Worm (Caenorhabditis elegans) whole organism, L3 larva: ENCODE measurements around the gene ddo-3.
"Not testable (repeated sequence)": the region's sequence is repeated elsewhere in the genome, so short reads cannot be mapped to it uniquely, and the experiment has no call there.

Experiments used
- aly-2 ChIP-seq: fragments of 150-350 bp; optimal IDR thresholded peaks from 2 replicates; lab custom pipeline; 2014; ENCODE audit warnings: missing biosample characterization, missing genetic modification characterization
- ceh-82 ChIP-seq: fragments of 150-350 bp; optimal IDR thresholded peaks from 2 replicates; lab custom pipeline; 2014; ENCODE audit warnings: missing biosample characterization, missing genetic modification characterization
- daf-12 ChIP-seq: fragments of 150-350 bp; optimal IDR thresholded peaks from 2 replicates; lab custom pipeline; 2014; ENCODE audit warnings: missing biosample characterization, missing genetic modification reagents, missing genetic modification characterization
- elt-3 ChIP-seq, 3 experiments: fragments of 150-350 bp in 1 of 3; sonication (generic microtip) in 2 of 3; optimal IDR thresholded peaks; 2 replicates in 2 of 3; 4 replicates in 1 of 3; lab custom pipeline; 2014 to 2017; ENCODE audit warnings: missing biosample characterization in 3 of 3, missing genetic modification characterization in 3 of 3
- hmg-11 ChIP-seq: sonication (generic microtip); optimal IDR thresholded peaks from 2 replicates; lab custom pipeline; 2016; ENCODE audit warnings: missing genetic modification characterization, missing compliant biosample characterization
- lin-15B ChIP-seq: fragments of 150-350 bp; optimal IDR thresholded peaks from 2 replicates; lab custom pipeline; 2014; ENCODE audit warnings: missing biosample characterization, missing genetic modification characterization
- lin-39 ChIP-seq: fragments of 150-350 bp; optimal IDR thresholded peaks from 2 replicates; lab custom pipeline; 2018; ENCODE audit warnings: missing biosample characterization, missing genetic modification reagents, missing genetic modification characterization
- mdl-1 ChIP-seq: fragments of 150-350 bp; optimal IDR thresholded peaks from 2 replicates; lab custom pipeline; 2014; ENCODE audit warnings: missing biosample characterization, missing genetic modification characterization
- nhr-11 ChIP-seq: fragments of 150-350 bp; optimal IDR thresholded peaks from 2 replicates; lab custom pipeline; 2014; ENCODE audit warnings: missing biosample characterization, missing genetic modification characterization
- pqm-1 ChIP-seq: fragments of 150-350 bp; optimal IDR thresholded peaks from 2 replicates; lab custom pipeline; 2017; ENCODE audit warnings: missing biosample characterization, missing genetic modification characterization, inconsistent platforms
- snpc-4 ChIP-seq: fragments of 150-350 bp; optimal IDR thresholded peaks from 2 replicates; lab custom pipeline; 2014; ENCODE audit warnings: missing biosample characterization, missing genetic modification characterization
- unc-39 ChIP-seq: sonication (generic microtip); optimal IDR thresholded peaks from 4 replicates; lab custom pipeline; 2017; ENCODE audit warnings: missing biosample characterization, missing genetic modification characterization
- ztf-11 ChIP-seq: fragments of 150-350 bp; optimal IDR thresholded peaks from 2 replicates; lab custom pipeline; 2014; ENCODE audit warnings: missing biosample characterization, missing genetic modification characterization

DNA sequence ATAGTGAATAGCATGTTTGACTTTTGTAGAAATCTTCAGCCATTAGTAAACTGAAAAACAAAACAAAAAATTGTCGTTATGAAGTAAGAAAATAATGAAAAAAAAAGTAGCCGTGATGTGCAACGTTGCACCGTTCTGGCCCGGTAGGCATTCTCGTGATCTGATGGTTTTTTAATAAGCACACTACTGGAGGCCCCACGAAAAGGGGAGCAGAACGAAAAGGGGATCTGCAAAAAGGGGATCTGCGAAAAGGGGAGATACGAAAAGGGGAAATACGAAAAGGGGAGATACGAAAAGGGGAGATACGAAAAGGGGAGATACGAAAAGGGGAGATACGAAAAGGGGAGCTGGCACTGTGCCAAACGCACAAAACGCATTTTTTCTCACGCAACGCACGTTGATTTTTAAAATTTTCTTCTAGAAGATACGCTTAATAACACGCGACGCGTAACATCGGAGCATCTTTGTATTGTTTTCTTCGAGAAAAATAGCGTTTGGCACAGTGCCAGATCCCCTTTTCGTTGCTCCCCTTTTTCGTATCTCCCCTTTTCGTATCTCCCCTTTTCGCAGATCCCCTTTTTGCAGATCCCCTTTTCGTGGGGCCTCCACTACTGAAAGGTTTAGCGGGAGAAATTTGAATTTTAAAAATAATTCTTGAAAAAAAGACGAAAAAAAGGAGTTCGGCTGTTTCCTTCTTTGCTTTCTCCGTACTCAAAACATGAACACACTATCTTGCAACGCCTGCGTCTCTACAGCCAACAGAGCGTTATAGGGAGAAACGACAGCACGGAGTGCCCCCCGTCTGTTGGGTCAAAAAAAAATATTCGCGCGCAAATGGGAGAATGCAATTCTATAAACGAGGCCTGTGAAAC is 36.2 kb upstream of the ddo-3 start, which contains the start of gene C09E7.7:
- TF ChIP-seq mdl-1 (tag; lab: Kevin White, UChicago); ceh-82; nhr-11 (tag; lab: Kevin White, UChicago); unc-39 (tag; lab: Kevin White, UChicago); daf-12 (tag; lab: Kevin White, UChicago); elt-3 (tag; optimal IDR thresholded peaks at IDR 0.05; lab: Kevin White, UChicago); ztf-11; pqm-1 (tag; lab: Kevin White, UChicago); lin-39 (tag; lab: Kevin White, UChicago); aly-2 (tag; lab: Kevin White, UChicago): not testable (repeated sequence)
- TF ChIP-seq hmg-11 (tag; lab: Kevin White, UChicago) (peak; percentile 11), lin-15B (tag; lab: Kevin White, UChicago) (peak; percentile 21), snpc-4 (tag; lab: Kevin White, UChicago) (peak; percentile 25)
